Worm (Caenorhabditis elegans): ENCODE measurements around the gene drn-1.

The drn-1 gene

DNA sequence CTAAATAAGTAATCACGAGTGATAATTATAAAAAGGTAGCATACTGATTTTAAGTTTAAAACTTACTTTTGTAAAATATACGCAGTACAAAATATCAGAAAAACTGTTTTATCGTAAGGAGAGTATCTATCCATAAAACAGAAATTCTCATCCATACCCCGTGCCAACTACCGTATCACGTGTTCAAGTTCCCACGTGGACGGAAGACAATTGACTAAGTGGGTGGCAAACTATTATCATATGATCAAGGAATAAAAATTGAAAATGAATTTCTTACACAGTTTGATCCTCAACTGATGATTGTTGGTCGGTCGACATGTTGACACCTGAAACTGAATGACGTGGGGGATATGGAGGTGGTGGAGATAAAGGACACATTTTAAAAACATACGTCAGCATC is 10.5 kb upstream of the drn-1 start, which contains the start of gene pmt-1 (continued):
- peak; percentile 66 for TF ChIP-seq nhr-71 (tag; optimal IDR thresholded peaks at IDR 0.05)
- peak in 1 of 2 experiments; percentile 69 for TF ChIP-seq lin-35 (GFP tag; optimal IDR thresholded peaks at IDR 0.05)
- peak; percentile 8 for TF ChIP-seq C16A3.4 (tag; optimal IDR thresholded peaks at IDR 0.05)

DNA sequence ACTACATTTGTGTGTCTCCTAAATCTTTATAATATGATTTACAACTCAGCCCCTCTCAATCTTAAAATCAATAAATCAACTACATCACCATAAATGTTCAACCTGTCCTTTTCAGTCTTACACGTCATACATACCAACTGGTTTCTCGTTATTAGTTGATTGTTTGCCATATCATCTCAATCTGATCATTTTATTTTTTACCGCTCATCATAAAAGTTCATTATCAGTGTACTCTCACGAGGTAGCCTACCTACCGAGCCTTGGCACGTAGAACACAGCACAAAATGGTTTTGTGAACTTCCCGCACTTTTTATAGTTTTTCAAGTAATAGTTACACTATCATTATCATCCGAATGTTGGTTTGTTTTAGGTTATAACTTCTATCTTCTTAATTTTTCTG is 9.5 kb upstream of the drn-1 start:
- TF ChIP-seq zip-4 (GFP tag; optimal IDR thresholded peaks at IDR 0.05): no peak
- TF ChIP-seq fkh-8 (tag; optimal IDR thresholded peaks at IDR 0.05): no peak
- no peak for TF ChIP-seq xbp-1 (tag; optimal IDR thresholded peaks at IDR 0.05)
- TF ChIP-seq snpc-4 (tag; optimal IDR thresholded peaks at IDR 0.05): no peak
- no peak for TF ChIP-seq fkh-10 (GFP tag; optimal IDR thresholded peaks at IDR 0.05)
- no peak for TF ChIP-seq dpl-1 (GFP tag; optimal IDR thresholded peaks at IDR 0.05)
- no peak for TF ChIP-seq unc-130 (tag; optimal IDR thresholded peaks at IDR 0.05)
- peak; percentile 17 for TF ChIP-seq nhr-71 (tag; optimal IDR thresholded peaks at IDR 0.05)
- no peak for TF ChIP-seq ceh-8 (GFP tag; optimal IDR thresholded peaks at IDR 0.05)
- peak; percentile 7 for TF ChIP-seq nhr-20 (tag; optimal IDR thresholded peaks at IDR 0.05)
- TF ChIP-seq C34B4.2 (tag; optimal IDR thresholded peaks at IDR 0.05): no peak
- no peak for TF ChIP-seq unc-62 (GFP tag; optimal IDR thresholded peaks at IDR 0.05)
- TF ChIP-seq pag-3 (tag; optimal IDR thresholded peaks at IDR 0.05; ENCODE audit: borderline replicate concordance, insufficient read depth): no peak
- no peak for TF ChIP-seq nhr-90 (tag; optimal IDR thresholded peaks at IDR 0.05; ENCODE audit: poor library complexity)
- no peak for TF ChIP-seq aha-1 (tag; optimal IDR thresholded peaks at IDR 0.05)
- TF ChIP-seq ztf-11 (tag; optimal IDR thresholded peaks at IDR 0.05): no peak
- TF ChIP-seq tlp-1 (tag; optimal IDR thresholded peaks at IDR 0.05): no peak
- TF ChIP-seq hpl-2 (GFP tag; optimal IDR thresholded peaks at IDR 0.05): no peak
- peak in 1 of 6 experiments; percentile 15 for TF ChIP-seq elt-3 (tag; optimal IDR thresholded peaks at IDR 0.05)
- no peak for TF ChIP-seq Y116A8C.19 (tag; optimal IDR thresholded peaks at IDR 0.05; ENCODE audit: borderline replicate concordance)
- no peak for TF ChIP-seq aly-2 (tag; optimal IDR thresholded peaks at IDR 0.05)
- peak; percentile 56 for TF ChIP-seq elt-2 (tag; optimal IDR thresholded peaks at IDR 0.05)
- no peak for TF ChIP-seq alr-1 (tag; optimal IDR thresholded peaks at IDR 0.05; ENCODE audit: borderline replicate concordance)
- TF ChIP-seq mef-2 (tag; optimal IDR thresholded peaks at IDR 0.05): no peak
- TF ChIP-seq lin-13 (GFP tag; optimal IDR thresholded peaks at IDR 0.05): no peak
- no peak for TF ChIP-seq ztf-4 (tag; optimal IDR thresholded peaks at IDR 0.05)
- TF ChIP-seq pqm-1 (tag; optimal IDR thresholded peaks at IDR 0.05): no peak
- no peak for TF ChIP-seq hlh-17 (GFP tag; optimal IDR thresholded peaks at IDR 0.05; ENCODE audit: borderline replicate concordance)
- no peak for TF ChIP-seq nhr-84 (tag; optimal IDR thresholded peaks at IDR 0.05)
- TF ChIP-seq skn-1 (tag; optimal IDR thresholded peaks at IDR 0.05): no peak
- peak; percentile 64 for TF ChIP-seq nhr-85 (tag)
- no peak for TF ChIP-seq vab-15 (tag; optimal IDR thresholded peaks at IDR 0.05)
- TF ChIP-seq lin-15B (tag; optimal IDR thresholded peaks at IDR 0.05): no peak
- TF ChIP-seq zag-1 (tag; optimal IDR thresholded peaks at IDR 0.05): no peak
- no peak for TF ChIP-seq nhr-11 (tag; optimal IDR thresholded peaks at IDR 0.05)
- TF ChIP-seq ceh-82 (tag; optimal IDR thresholded peaks at IDR 0.05): no peak
- no peak for TF ChIP-seq blmp-1 (tag; optimal IDR thresholded peaks at IDR 0.05)
- TF ChIP-seq ama-1 (optimal IDR thresholded peaks at IDR 0.05): no peak
- peak; percentile 10 for TF ChIP-seq lin-14 (GFP tag; optimal IDR thresholded peaks at IDR 0.05)
- no peak for TF ChIP-seq ceh-90 (tag; optimal IDR thresholded peaks at IDR 0.05)
- TF ChIP-seq nhr-77 (tag; optimal IDR thresholded peaks at IDR 0.05): no peak
- TF ChIP-seq lir-3 (tag; optimal IDR thresholded peaks at IDR 0.05; ENCODE audit: poor library complexity): no peak
- TF ChIP-seq jun-1 (tag; optimal IDR thresholded peaks at IDR 0.05): peak; percentile 1
- TF ChIP-seq mdl-1 (tag; optimal IDR thresholded peaks at IDR 0.05): no peak
- no peak for TF ChIP-seq unc-86 (tag; optimal IDR thresholded peaks at IDR 0.05)
- TF ChIP-seq nhr-76 (tag; optimal IDR thresholded peaks at IDR 0.05): no peak
- TF ChIP-seq efl-3 (GFP tag; optimal IDR thresholded peaks at IDR 0.05): no peak
- TF ChIP-seq sox-4 (tag; optimal IDR thresholded peaks at IDR 0.05): no peak
- TF ChIP-seq snu-23 (GFP tag; optimal IDR thresholded peaks at IDR 0.05): no peak
- TF ChIP-seq unc-30 (tag; optimal IDR thresholded peaks at IDR 0.05): no peak

Data from whole organism, L1 larva.